Fruit fly (Drosophila melanogaster): ENCODE data around the gene Tektin-C.

Tektin-C gene

DNA sequence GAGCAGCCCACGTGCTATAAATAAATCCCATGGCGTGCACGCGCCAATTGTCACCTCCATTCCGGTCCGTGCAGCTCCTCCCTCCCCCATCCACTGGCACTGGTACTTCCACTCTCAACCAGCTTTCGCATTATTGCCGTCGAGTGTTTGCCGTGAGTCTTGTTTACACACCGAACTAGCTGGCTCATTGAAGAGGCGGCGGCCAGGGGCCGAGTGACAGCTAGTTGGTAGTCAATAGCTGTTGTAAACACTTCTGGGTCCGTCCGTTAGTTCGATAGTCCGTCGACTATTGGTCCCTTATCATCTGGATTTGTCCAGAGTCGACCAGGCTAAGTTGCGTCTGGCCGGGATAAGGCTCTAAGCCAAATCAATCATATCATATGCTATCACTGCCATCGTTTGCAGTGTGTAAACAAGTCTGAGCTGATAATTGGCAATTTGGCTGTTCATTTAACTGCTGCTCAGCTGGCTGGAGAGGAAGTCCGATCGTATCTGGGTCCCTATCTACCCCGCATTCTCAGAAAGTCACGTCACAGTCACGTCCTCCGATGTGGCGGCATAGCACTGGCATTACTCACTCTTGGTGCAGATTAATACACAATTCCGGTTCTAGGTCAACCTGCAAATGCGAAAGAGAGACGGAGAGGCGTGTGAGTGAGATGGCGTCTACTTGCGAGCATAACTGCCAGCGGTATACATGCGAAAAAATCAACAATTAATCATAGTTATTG lies 11.2 kb upstream of the Tektin-C start (continued):
- TF ChIP-seq CG17568 (GFP tag; optimal IDR thresholded peaks at IDR 0.05) (no peak), gsb-n (tag; optimal IDR thresholded peaks at IDR 0.05) (no peak), bigmax (GFP tag; optimal IDR thresholded peaks at IDR 0.05) (no peak), gem (tag; optimal IDR thresholded peaks at IDR 0.05) (no peak), Doc3 (GFP tag; IDR thresholded peaks at IDR 0.05; ENCODE audit: partially characterized antibody) (no peak), lilli (GFP tag; optimal IDR thresholded peaks at IDR 0.05) (peak; percentile 1), Eip74EF (GFP tag; optimal IDR thresholded peaks at IDR 0.05) (no peak), CG34376 (GFP tag; optimal IDR thresholded peaks at IDR 0.05) (peak; percentile 58), CG2889 (GFP tag; IDR thresholded peaks at IDR 0.05) (no peak), emc (GFP tag; optimal IDR thresholded peaks at IDR 0.05) (no peak), Drgx (GFP tag; IDR thresholded peaks at IDR 0.05) (peak; percentile 60), CG6689 (GFP tag; IDR thresholded peaks at IDR 0.05) (no peak), pros (GFP tag; optimal IDR thresholded peaks at IDR 0.05) (no peak), z (GFP tag; IDR thresholded peaks at IDR 0.05) (no peak), ssp (GFP tag; IDR thresholded peaks at IDR 0.05) (no peak), Blimp-1 (GFP tag; optimal IDR thresholded peaks at IDR 0.05) (no peak), abd-A (tag; optimal IDR thresholded peaks at IDR 0.05) (no peak), toy (GFP tag; IDR thresholded peaks at IDR 0.05) (no peak), CG8765 (GFP tag; IDR thresholded peaks at IDR 0.05) (no peak), sd (tag; optimal IDR thresholded peaks at IDR 0.05) (peak; percentile 59), lmd (GFP tag; IDR thresholded peaks at IDR 0.05) (0 out of 2 replicates have a peak, but pooled peaks have one; percentile 13), crp (GFP tag; optimal IDR thresholded peaks at IDR 0.05) (no peak), CG15073 (GFP tag; optimal IDR thresholded peaks at IDR 0.05) (no peak), prd (optimal IDR thresholded peaks at IDR 0.05) (no peak), prd (GFP tag; IDR thresholded peaks at IDR 0.05) (0 out of 3 replicates have a peak, but pooled peaks have one; percentile 20), Sry-β (GFP tag; optimal IDR thresholded peaks at IDR 0.05) (no peak), Bteb2 (GFP tag; optimal IDR thresholded peaks at IDR 0.05) (no peak), Rfx (GFP tag; IDR thresholded peaks at IDR 0.05) (0 out of 2 replicates have a peak, but pooled peaks have one; percentile 43)

DNA sequence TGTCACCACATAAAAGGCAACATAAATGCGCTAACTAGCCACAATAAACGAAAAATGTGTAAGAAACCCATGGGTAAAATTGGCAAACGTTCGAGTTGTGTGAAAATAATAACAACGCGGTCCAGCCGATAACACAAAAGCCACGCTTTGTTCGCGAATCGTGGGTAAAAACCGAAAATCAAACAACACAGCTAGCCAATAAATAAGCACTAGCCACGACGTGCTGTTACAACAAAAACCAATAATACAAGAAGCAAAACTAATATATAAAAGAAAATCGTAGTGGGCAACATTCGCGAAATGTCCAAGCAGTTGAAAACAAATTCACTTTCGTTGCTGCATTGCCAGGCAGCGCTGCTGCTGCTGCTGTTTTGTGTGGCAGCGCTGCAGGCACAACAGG lies 6.4 kb upstream of the Tektin-C start, which contains the start of gene CG42272:
CG42272 (plus strand) TSS at position 301 of the 400 bp plus-strand sequence.
- no peak for TF ChIP-seq tin (GFP tag; optimal IDR thresholded peaks at IDR 0.05)
- no peak for TF ChIP-seq chif (GFP tag; optimal IDR thresholded peaks at IDR 0.05)
- TF ChIP-seq gfzf (GFP tag; optimal IDR thresholded peaks at IDR 0.05): no peak
- no peak for TF ChIP-seq kah (GFP tag; optimal IDR thresholded peaks at IDR 0.05)
- TF ChIP-seq br (optimal IDR thresholded peaks at IDR 0.05): no peak
- no peak for TF ChIP-seq yki (optimal IDR thresholded peaks at IDR 0.05)
- TF ChIP-seq Vsx1 (GFP tag; optimal IDR thresholded peaks at IDR 0.05): no peak
- no peak for TF ChIP-seq her (GFP tag; optimal IDR thresholded peaks at IDR 0.05)
- no peak for TF ChIP-seq lola (GFP tag; optimal IDR thresholded peaks at IDR 0.05)
- TF ChIP-seq slp2 (GFP tag; optimal IDR thresholded peaks at IDR 0.05): no peak
- TF ChIP-seq Dll (GFP tag; IDR thresholded peaks at IDR 0.05; ENCODE audit: partially characterized antibody): no peak
- no peak for TF ChIP-seq kni (GFP tag; optimal IDR thresholded peaks at IDR 0.05)
- TF ChIP-seq CG11456 (GFP tag; IDR thresholded peaks at IDR 0.05): no peak
- no peak for TF ChIP-seq CG17568 (GFP tag; optimal IDR thresholded peaks at IDR 0.05)
- TF ChIP-seq CG8924 (tag; optimal IDR thresholded peaks at IDR 0.05): no peak
- TF ChIP-seq sim (GFP tag; IDR thresholded peaks at IDR 0.05): no peak
- TF ChIP-seq twi (tag; optimal IDR thresholded peaks at IDR 0.05): no peak
- no peak for TF ChIP-seq Gsc (GFP tag; IDR thresholded peaks at IDR 0.05)
- no peak for TF ChIP-seq CG33557 (GFP tag; optimal IDR thresholded peaks at IDR 0.05)
- no peak for TF ChIP-seq MBD-R2 (GFP tag; IDR thresholded peaks at IDR 0.05)

Data from whole organism, embryonic.